Fruit fly (Drosophila melanogaster): ENCODE results near the gene Elp6.

Elp6 gene

dm6 chr3R:13393009-13393408, 26.3 kb upstream of the Elp6 start:
- TF ChIP-seq ttk (optimal IDR thresholded peaks at IDR 0.05) (no peak), h (optimal IDR thresholded peaks at IDR 0.05) (no peak), insv (optimal IDR thresholded peaks at IDR 0.05) (no peak), Myc (optimal IDR thresholded peaks at IDR 0.05) (no peak), psq (optimal IDR thresholded peaks at IDR 0.05) (no peak), Sin3A (optimal IDR thresholded peaks at IDR 0.05) (no peak)

dm6 chr3R:13390490-13390889, 23.8 kb upstream of the Elp6 start:
- TF ChIP-seq Sin3A (optimal IDR thresholded peaks at IDR 0.05), result no peak
- no peak for TF ChIP-seq insv (optimal IDR thresholded peaks at IDR 0.05)
- no peak for TF ChIP-seq Myc (optimal IDR thresholded peaks at IDR 0.05)
- no peak for TF ChIP-seq h (optimal IDR thresholded peaks at IDR 0.05)
- TF ChIP-seq psq (optimal IDR thresholded peaks at IDR 0.05), result no peak
- TF ChIP-seq ttk (optimal IDR thresholded peaks at IDR 0.05), result no peak

DNA sequence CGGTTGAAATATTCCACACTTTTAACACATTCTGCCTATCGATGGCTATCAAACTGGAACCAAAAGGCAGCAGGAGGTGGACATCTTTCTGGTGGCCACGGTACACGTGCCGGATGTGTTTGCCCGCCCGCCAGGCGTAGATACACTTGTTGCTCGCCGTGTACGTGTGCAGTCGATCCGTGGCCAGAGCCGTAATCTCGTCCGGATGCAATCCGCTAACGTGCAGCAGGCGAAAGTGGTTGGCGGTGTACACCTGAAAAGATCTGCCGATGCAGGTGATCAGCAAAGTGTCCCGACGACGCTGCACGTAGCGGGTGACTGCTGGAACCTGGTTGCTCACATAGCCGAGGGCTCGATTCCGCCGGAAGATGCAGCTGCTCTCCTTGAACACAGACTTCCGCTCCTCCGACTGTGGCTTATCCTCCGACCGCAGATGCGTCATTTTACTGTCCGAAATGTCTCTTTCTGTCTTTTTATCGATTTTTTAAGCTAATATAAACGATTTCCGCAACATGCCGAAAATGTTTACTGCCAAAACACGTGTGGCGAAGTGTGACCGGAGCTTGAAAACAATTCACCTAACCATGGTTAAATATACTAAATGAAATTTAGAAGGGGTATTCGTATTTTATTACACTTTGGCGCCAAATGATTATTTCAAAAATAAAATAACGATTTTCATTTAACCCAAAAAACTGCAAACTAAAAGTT, 21.6 kb upstream of the Elp6 start, which contains the start of gene CG9799:
CG9799 (minus strand) TSS at position 550 of the 711 bp plus-strand sequence.
- TF ChIP-seq h (optimal IDR thresholded peaks at IDR 0.05) (peak; percentile 23), ttk (optimal IDR thresholded peaks at IDR 0.05) (no peak)

dm6 chr3R:13385105-13385504, 18.4 kb upstream of the Elp6 start:
- TF ChIP-seq insv (optimal IDR thresholded peaks at IDR 0.05), result no peak
- TF ChIP-seq h (optimal IDR thresholded peaks at IDR 0.05), result no peak
- TF ChIP-seq ttk (optimal IDR thresholded peaks at IDR 0.05), result no peak
- no peak for TF ChIP-seq psq (optimal IDR thresholded peaks at IDR 0.05)
- no peak for TF ChIP-seq Sin3A (optimal IDR thresholded peaks at IDR 0.05)
- no peak for TF ChIP-seq Myc (optimal IDR thresholded peaks at IDR 0.05)

DNA sequence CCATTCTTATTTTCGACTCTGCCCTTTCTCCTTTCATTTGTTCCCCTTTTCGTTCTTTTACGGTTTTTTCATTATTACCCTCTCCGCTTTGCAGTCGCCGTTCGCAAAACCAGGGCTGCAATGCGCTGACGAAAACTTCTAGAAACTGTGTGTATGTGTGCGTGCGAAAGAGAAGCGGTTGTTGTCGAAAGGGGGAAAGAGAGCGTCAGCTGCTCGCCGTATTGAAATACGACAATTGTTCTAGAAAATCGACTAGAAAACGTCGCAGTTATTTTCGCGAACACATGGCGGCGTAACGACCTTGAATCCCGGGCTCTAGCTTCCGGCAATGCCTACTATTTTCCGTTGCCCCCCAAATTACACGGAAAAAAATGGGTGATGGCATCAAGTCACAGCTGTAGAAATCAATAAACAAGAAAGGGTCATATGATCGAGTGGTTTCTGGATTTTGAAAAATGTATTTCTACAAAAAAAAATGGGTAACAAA, 16.0 kb upstream of the Elp6 start:
- TF ChIP-seq h (optimal IDR thresholded peaks at IDR 0.05), result no peak
- no peak for TF ChIP-seq psq (optimal IDR thresholded peaks at IDR 0.05)
- TF ChIP-seq insv (optimal IDR thresholded peaks at IDR 0.05), result no peak
- TF ChIP-seq ttk (optimal IDR thresholded peaks at IDR 0.05), result no peak
- TF ChIP-seq Sin3A (optimal IDR thresholded peaks at IDR 0.05), result no peak
- no peak for TF ChIP-seq Myc (optimal IDR thresholded peaks at IDR 0.05)

DNA sequence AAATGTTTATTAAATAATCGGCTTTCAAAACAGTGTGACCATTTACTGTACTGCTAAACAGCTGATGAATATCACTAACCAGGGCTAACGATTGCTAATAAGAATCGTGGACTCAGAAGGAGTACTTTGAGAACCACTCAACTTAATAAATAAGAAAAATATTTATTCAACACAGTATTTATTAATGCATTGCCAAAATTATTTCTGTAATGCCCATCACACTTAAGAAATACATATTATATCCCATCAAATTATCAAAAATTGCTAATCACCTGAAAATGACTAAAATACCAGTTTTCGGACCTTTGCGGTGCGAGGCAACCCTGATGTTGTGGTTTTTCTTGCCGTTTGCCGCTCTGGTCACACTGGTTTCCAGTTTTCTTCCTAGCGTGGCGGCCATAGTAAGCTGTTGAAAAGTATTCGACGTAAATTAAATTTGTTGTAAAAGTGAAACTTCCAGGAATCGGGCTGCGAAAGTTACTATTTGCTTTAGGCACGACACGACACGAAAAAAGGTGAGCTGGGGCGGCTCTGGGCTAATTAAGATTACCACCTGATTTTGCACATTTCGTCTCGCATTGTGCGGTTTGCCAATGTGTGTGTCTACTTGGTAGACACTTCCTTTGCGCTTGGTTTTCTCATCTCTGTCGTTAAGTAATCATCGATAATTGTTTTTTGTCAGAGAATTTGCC, 15.2 kb upstream of the Elp6 start, which contains the start of the genes mRpS21 and Droj2:
mRpS21 (minus strand) TSS at position 66 of the 692 bp plus-strand sequence.
Droj2 (plus strand) TSS at position 363 of the 692 bp plus-strand sequence.
- TF ChIP-seq h (optimal IDR thresholded peaks at IDR 0.05) (no peak), psq (optimal IDR thresholded peaks at IDR 0.05) (no peak), Myc (optimal IDR thresholded peaks at IDR 0.05) (no peak), Sin3A (optimal IDR thresholded peaks at IDR 0.05) (no peak), ttk (optimal IDR thresholded peaks at IDR 0.05) (no peak), insv (optimal IDR thresholded peaks at IDR 0.05) (no peak)

DNA sequence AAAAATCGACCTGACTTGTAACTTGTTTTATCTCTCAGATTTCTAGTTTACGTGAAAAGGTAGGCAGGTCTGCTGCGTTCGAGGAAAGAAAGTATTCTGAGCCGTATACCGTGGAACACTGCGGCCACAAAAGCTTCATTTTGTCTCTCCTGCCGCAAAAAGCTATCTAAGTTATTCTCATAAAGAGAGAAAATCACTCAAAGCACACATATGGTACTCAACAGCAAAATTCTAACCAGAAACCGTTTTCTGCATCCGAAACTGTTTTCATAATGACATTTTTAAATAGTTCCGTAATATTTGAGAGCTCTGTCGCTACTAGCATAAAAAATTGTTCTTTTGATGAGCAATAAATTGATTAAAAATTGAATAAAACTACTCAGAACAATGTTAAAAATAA, 13.0 kb upstream of the Elp6 start, which contains the start of the genes CG9813 and CG8870:
CG9813 (minus strand) TSS at position 101 of the 400 bp plus-strand sequence.
CG8870 (plus strand) TSS at position 168 of the 400 bp plus-strand sequence.
- TF ChIP-seq psq (optimal IDR thresholded peaks at IDR 0.05) (no peak), h (optimal IDR thresholded peaks at IDR 0.05) (no peak), insv (optimal IDR thresholded peaks at IDR 0.05) (no peak), ttk (optimal IDR thresholded peaks at IDR 0.05) (no peak), Sin3A (optimal IDR thresholded peaks at IDR 0.05) (no peak), Myc (optimal IDR thresholded peaks at IDR 0.05) (no peak)

DNA sequence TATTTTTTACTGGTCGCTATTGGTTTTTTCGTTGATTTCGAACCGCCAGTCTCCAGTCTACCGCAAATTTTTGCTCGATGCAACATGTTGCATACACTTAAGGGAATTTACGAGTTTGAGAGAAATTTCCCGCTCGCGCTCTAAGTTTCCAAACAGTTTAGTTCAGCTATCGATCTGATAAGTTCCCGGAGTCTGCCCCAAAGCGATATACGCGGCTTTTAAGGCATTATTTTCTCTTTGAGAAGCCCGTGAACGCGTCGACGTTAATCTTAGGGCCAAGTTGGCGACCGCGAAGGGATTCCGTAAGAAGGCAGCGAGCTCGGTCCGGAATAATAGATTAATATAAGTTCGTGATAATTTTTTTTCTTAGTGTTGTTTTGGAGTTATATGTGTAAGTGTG, 8.2 kb upstream of the Elp6 start:
- TF ChIP-seq Myc (optimal IDR thresholded peaks at IDR 0.05), result no peak
- TF ChIP-seq psq (optimal IDR thresholded peaks at IDR 0.05), result no peak
- TF ChIP-seq h (optimal IDR thresholded peaks at IDR 0.05), result no peak
- TF ChIP-seq Sin3A (optimal IDR thresholded peaks at IDR 0.05), result no peak
- TF ChIP-seq ttk (optimal IDR thresholded peaks at IDR 0.05), result no peak
- no peak for TF ChIP-seq insv (optimal IDR thresholded peaks at IDR 0.05)

dm6 chr3R:13371840-13372680, 5.3 kb upstream of the Elp6 start, which contains the start of the genes Lip3 and CG34309:
Gene Lip3, minus strand, starts transcription at chr3R:13371904.
Gene CG34309, plus strand, starts transcription at chr3R:13372630.
- TF ChIP-seq h (optimal IDR thresholded peaks at IDR 0.05) (no peak), Sin3A (optimal IDR thresholded peaks at IDR 0.05) (no peak)

DNA sequence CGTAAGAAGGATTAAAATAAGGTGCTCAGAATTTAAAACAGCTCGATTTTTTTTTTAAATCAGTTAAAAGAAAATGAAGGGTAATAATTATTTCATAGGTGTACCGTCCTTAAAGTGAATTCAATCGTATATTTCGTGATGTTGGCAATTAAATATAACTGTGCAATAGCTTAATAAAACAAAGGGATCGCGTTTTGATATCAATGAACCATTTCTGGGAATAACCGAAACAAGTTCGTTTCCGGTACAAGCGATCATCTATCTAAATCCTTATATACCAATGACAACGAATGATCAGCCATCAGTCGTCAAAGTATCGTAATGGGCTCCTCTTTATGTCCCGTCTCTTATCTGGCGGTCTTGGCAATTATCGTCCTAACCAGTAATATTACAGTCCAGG, 2.6 kb upstream of the Elp6 start, which contains the start of gene CheA87a:
CheA87a (plus strand) TSS at position 301 of the 400 bp plus-strand sequence.
- TF ChIP-seq Myc (optimal IDR thresholded peaks at IDR 0.05) (no peak), psq (optimal IDR thresholded peaks at IDR 0.05) (no peak), insv (optimal IDR thresholded peaks at IDR 0.05) (no peak), ttk (optimal IDR thresholded peaks at IDR 0.05) (no peak), Sin3A (optimal IDR thresholded peaks at IDR 0.05) (no peak), h (optimal IDR thresholded peaks at IDR 0.05) (no peak)

dm6 chr3R:13365665-13366414, 870 bp downstream of the Elp6 start:
- TF ChIP-seq h (optimal IDR thresholded peaks at IDR 0.05) (no peak), ttk (optimal IDR thresholded peaks at IDR 0.05) (no peak), insv (optimal IDR thresholded peaks at IDR 0.05) (no peak), Sin3A (optimal IDR thresholded peaks at IDR 0.05) (no peak)

Measured in Kc167 (cell line).